Worm (Caenorhabditis elegans): Measurements from ENCODE around the gene srg-20.

ce11 chrII:1650502-1650901, 14.0 kb downstream of the srg-20 start, which contains the start of gene fbxb-20:
- no peak for TF ChIP-seq lin-13 (GFP tag; optimal IDR thresholded peaks at IDR 0.05)
- no peak for TF ChIP-seq ZK546.5 (tag; optimal IDR thresholded peaks at IDR 0.05)
- TF ChIP-seq dmd-4 (tag; optimal IDR thresholded peaks at IDR 0.05) = no peak
